Fruit fly (Drosophila melanogaster) whole organism, embryonic: ENCODE measurements around the gene Eip63E.

Experiments used
- B-H2 ChIP-seq: fragments of 200-800 bp; sonication (Bioruptor generic); optimal IDR thresholded peaks from 2 replicates; lab custom pipeline; 2018; ENCODE audit warnings: missing biosample characterization, mild to moderate bottlenecking, missing genetic modification characterization
- CG10654 ChIP-seq: fragments of 200-800 bp; sonication (Bioruptor generic); optimal IDR thresholded peaks from 2 replicates; lab custom pipeline; 2016; ENCODE audit warnings: missing biosample characterization, missing genetic modification characterization
- CG11456 ChIP-seq: fragments of 200-800 bp; sonication (Bioruptor generic); IDR thresholded peaks from 3 replicates; pipeline ENCODE4 v1.3.6; 2022; ENCODE audit warnings: missing biosample characterization, missing genetic modification characterization
- CG12299 ChIP-seq: fragments of 200-800 bp; sonication (Bioruptor generic); optimal IDR thresholded peaks from 2 replicates; lab custom pipeline; 2018; ENCODE audit warnings: missing biosample characterization, mild to moderate bottlenecking, missing genetic modification characterization
- CG13287 ChIP-seq: fragments of 200-800 bp; sonication (Bioruptor generic); IDR thresholded peaks from 2 replicates; pipeline ENCODE4 v1.3.6; 2022; ENCODE audit warnings: missing biosample characterization, missing genetic modification characterization; ENCODE audit not compliant: partially characterized antibody
- CG13894 ChIP-seq: fragments of 200-800 bp; sonication (Bioruptor generic); optimal IDR thresholded peaks from 3 replicates; lab custom pipeline; 2018; ENCODE audit warnings: missing biosample characterization, mild to moderate bottlenecking, missing genetic modification characterization, moderate library complexity
- CG16779 ChIP-seq: fragments of 200-800 bp; sonication (Bioruptor generic); IDR thresholded peaks from 2 replicates; pipeline ENCODE4 v1.3.6; 2022; ENCODE audit warnings: missing biosample characterization, missing genetic modification characterization
- CG17186 ChIP-seq: fragments of 200-800 bp; sonication (Bioruptor generic); optimal IDR thresholded peaks from 3 replicates; lab custom pipeline; 2017; ENCODE audit warnings: missing biosample characterization, missing genetic modification reagents, missing genetic modification characterization
- CG17912 ChIP-seq: fragments of 200-800 bp; sonication (Bioruptor generic); optimal IDR thresholded peaks from 2 replicates; lab custom pipeline; 2018; ENCODE audit warnings: missing biosample characterization, mild to moderate bottlenecking, missing genetic modification characterization
- CG18476 ChIP-seq: fragments of 200-800 bp; sonication (Bioruptor generic); optimal IDR thresholded peaks from 2 replicates; lab custom pipeline; 2016; ENCODE audit warnings: missing biosample characterization, mild to moderate bottlenecking, missing genetic modification characterization
- CG32767 ChIP-seq: fragments of 200-800 bp; sonication (Bioruptor generic); IDR thresholded peaks from 2 replicates; pipeline ENCODE4 v1.3.6; 2022; ENCODE audit warnings: missing biosample characterization, missing genetic modification characterization
- CG34422 ChIP-seq: fragments of 200-800 bp; sonication (Bioruptor generic); IDR thresholded peaks from 3 replicates; pipeline ENCODE4 v1.3.6; 2022; ENCODE audit warnings: missing biosample characterization, missing genetic modification characterization
- CG6765 ChIP-seq: fragments of 200-800 bp; sonication (Bioruptor generic); optimal IDR thresholded peaks from 3 replicates; lab custom pipeline; 2017; ENCODE audit warnings: missing biosample characterization, mild to moderate bottlenecking, missing genetic modification characterization
- CG6791 ChIP-seq: fragments of 200-800 bp; sonication (Bioruptor generic); IDR thresholded peaks from 3 replicates; pipeline ENCODE4 v1.3.6; 2022; ENCODE audit warnings: missing biosample characterization, missing genetic modification characterization; ENCODE audit not compliant: partially characterized antibody
- CG7839 ChIP-seq: fragments of 200-800 bp; sonication (Bioruptor generic); optimal IDR thresholded peaks from 3 replicates; lab custom pipeline; 2018; ENCODE audit warnings: missing biosample characterization, mild to moderate bottlenecking, missing genetic modification characterization, moderate library complexity
- CG8359 ChIP-seq: fragments of 200-800 bp; sonication (Bioruptor generic); optimal IDR thresholded peaks from 2 replicates; lab custom pipeline; 2017; ENCODE audit warnings: missing biosample characterization, mild to moderate bottlenecking, missing genetic modification characterization, borderline replicate concordance
- CG9727 ChIP-seq: fragments of 200-800 bp; sonication (Bioruptor generic); optimal IDR thresholded peaks from 3 replicates; lab custom pipeline; 2017; ENCODE audit warnings: missing biosample characterization, mild to moderate bottlenecking, missing genetic modification characterization
- CG9817 ChIP-seq: fragments of 200-800 bp; sonication (Bioruptor generic); optimal IDR thresholded peaks from 2 replicates; lab custom pipeline; 2018; ENCODE audit warnings: missing biosample characterization, mild to moderate bottlenecking, missing genetic modification characterization, moderate library complexity
- Camta ChIP-seq: fragments of 200-800 bp; sonication (Bioruptor generic); optimal IDR thresholded peaks from 2 replicates; lab custom pipeline; 2016; ENCODE audit warnings: missing biosample characterization, missing genetic modification characterization
- D19B ChIP-seq: fragments of 200-800 bp; sonication (Bioruptor generic); optimal IDR thresholded peaks from 2 replicates; lab custom pipeline; 2017; ENCODE audit warnings: missing biosample characterization, mild to moderate bottlenecking, missing genetic modification characterization
- Dek ChIP-seq: fragments of 200-800 bp; sonication (Bioruptor generic); optimal IDR thresholded peaks from 3 replicates; lab custom pipeline; 2019; ENCODE audit warnings: missing biosample characterization, mild to moderate bottlenecking, missing genetic modification characterization, moderate library complexity
- Doc2 ChIP-seq: fragments of 200-800 bp; sonication (Bioruptor generic); IDR thresholded peaks from 2 replicates; pipeline ENCODE4 v1.3.6; 2022; ENCODE audit warnings: missing biosample characterization, missing genetic modification characterization
- Drgx ChIP-seq: fragments of 200-800 bp; sonication (Bioruptor generic); IDR thresholded peaks from 2 replicates; pipeline ENCODE4 v1.3.6; 2022; ENCODE audit warnings: missing biosample characterization, missing genetic modification characterization
- E2f1 ChIP-seq: fragments of 200-800 bp; sonication (Bioruptor generic); IDR thresholded peaks from 2 replicates; pipeline ENCODE4 v1.3.6; 2022; ENCODE audit warnings: missing biosample characterization, missing genetic modification characterization
- HHEX ChIP-seq: fragments of 200-800 bp; sonication (Bioruptor generic); optimal IDR thresholded peaks from 3 replicates; lab custom pipeline; 2017; ENCODE audit warnings: missing biosample characterization, mild to moderate bottlenecking, missing genetic modification characterization, missing genetic modification reagents
- Hey ChIP-seq: fragments of 200-800 bp; sonication (Bioruptor generic); optimal IDR thresholded peaks from 3 replicates; lab custom pipeline; 2018; ENCODE audit warnings: missing biosample characterization, mild to moderate bottlenecking, missing genetic modification characterization
- MBD-R2 ChIP-seq: fragments of 200-800 bp; sonication (Bioruptor generic); IDR thresholded peaks from 2 replicates; pipeline ENCODE4 v1.3.6; 2022; ENCODE audit warnings: missing biosample characterization, missing genetic modification characterization
- MESR4 ChIP-seq: fragments of 200-800 bp; sonication (Bioruptor generic); optimal IDR thresholded peaks from 2 replicates; lab custom pipeline; 2018; ENCODE audit warnings: missing biosample characterization, mild to moderate bottlenecking, missing genetic modification characterization, moderate library complexity
- Rfx ChIP-seq: fragments of 200-800 bp; sonication (Bioruptor generic); IDR thresholded peaks from 2 replicates; pipeline ENCODE4 v1.3.6; 2022; ENCODE audit warnings: missing biosample characterization, missing genetic modification characterization
- Sox102F ChIP-seq: fragments of 200-800 bp; sonication (Bioruptor generic); optimal IDR thresholded peaks from 2 replicates; lab custom pipeline; 2018; ENCODE audit warnings: missing biosample characterization, mild to moderate bottlenecking, missing genetic modification characterization, moderate library complexity
- ftz-f1 ChIP-seq: fragments of 200-800 bp; sonication (Bioruptor generic); optimal IDR thresholded peaks from 2 replicates; lab custom pipeline; 2016; ENCODE audit warnings: missing biosample characterization, missing genetic modification characterization
- gcm ChIP-seq: fragments of 200-800 bp; sonication (Bioruptor generic); optimal IDR thresholded peaks from 2 replicates; lab custom pipeline; 2019; ENCODE audit warnings: missing biosample characterization, mild to moderate bottlenecking, missing genetic modification characterization, moderate library complexity
- gro ChIP-seq: fragments of 200-800 bp; sonication (Bioruptor generic); optimal IDR thresholded peaks from 2 replicates; lab custom pipeline; 2016; ENCODE audit warnings: missing biosample characterization, missing genetic modification characterization
- hbn ChIP-seq: fragments of 200-800 bp; sonication (Bioruptor generic); IDR thresholded peaks from 2 replicates; pipeline ENCODE4 v1.3.6; 2022; ENCODE audit warnings: missing biosample characterization, missing genetic modification characterization; ENCODE audit not compliant: partially characterized antibody
- hkb ChIP-seq, 2 experiments: fragments of 200-800 bp in 1 of 2; fragments of >200 bp in 1 of 2; sonication (Bioruptor generic) in 1 of 2; IDR thresholded peaks in 1 of 2; optimal IDR thresholded peaks in 1 of 2; 2 replicates each; pipeline versions ENCODE4 v1.3.6 to Lab custom; 2017 to 2022; ENCODE audit warnings: missing biosample characterization in 1 of 2, missing genetic modification characterization in 1 of 2
- inv ChIP-seq: fragments of 200-800 bp; sonication (Bioruptor generic); IDR thresholded peaks from 2 replicates; pipeline ENCODE4 v1.3.6; 2022; ENCODE audit warnings: missing biosample characterization, missing genetic modification characterization; ENCODE audit not compliant: partially characterized antibody
- kah ChIP-seq: fragments of 200-800 bp; sonication (Bioruptor generic); optimal IDR thresholded peaks from 2 replicates; lab custom pipeline; 2018; ENCODE audit warnings: missing biosample characterization, mild to moderate bottlenecking, missing genetic modification characterization
- mam ChIP-seq: fragments of 200-800 bp; sonication (Bioruptor generic); optimal IDR thresholded peaks from 3 replicates; lab custom pipeline; 2016; ENCODE audit warnings: missing biosample characterization, missing genetic modification characterization
- nau ChIP-seq: fragments of 200-800 bp; sonication (Bioruptor generic); optimal IDR thresholded peaks from 3 replicates; lab custom pipeline; 2017; ENCODE audit warnings: missing biosample characterization, mild to moderate bottlenecking, missing genetic modification characterization, missing genetic modification reagents
- nmo ChIP-seq: fragments of 200-800 bp; sonication (Bioruptor generic); optimal IDR thresholded peaks from 2 replicates; lab custom pipeline; 2018; ENCODE audit warnings: missing biosample characterization, mild to moderate bottlenecking, missing genetic modification characterization, moderate library complexity
- pan ChIP-seq, 4 experiments: fragments of >200 bp in 3 of 4; fragments of 200-800 bp in 1 of 4; sonication (Bioruptor generic) in 1 of 4; optimal IDR thresholded peaks in 3 of 4; IDR thresholded peaks in 1 of 4; 2 replicates each; pipeline versions ENCODE4 v1.3.6 to Lab custom; 2017 to 2022; ENCODE audit warnings: missing biosample characterization in 2 of 4, missing genetic modification characterization in 2 of 4, mixed read lengths in 1 of 4
- phol ChIP-seq: fragments of 200-800 bp; sonication (Bioruptor generic); optimal IDR thresholded peaks from 3 replicates; lab custom pipeline; 2018; ENCODE audit warnings: missing biosample characterization, mild to moderate bottlenecking, missing genetic modification characterization, moderate library complexity
- ranshi ChIP-seq: fragments of 200-800 bp; sonication (Bioruptor generic); IDR thresholded peaks from 2 replicates; pipeline ENCODE4 v1.3.6; 2022; ENCODE audit warnings: missing biosample characterization, missing genetic modification characterization
- sd ChIP-seq: fragments of 200-800 bp; sonication (Bioruptor generic); optimal IDR thresholded peaks from 3 replicates; lab custom pipeline; 2018; ENCODE audit warnings: missing biosample characterization, mild to moderate bottlenecking, missing genetic modification characterization, moderate library complexity
- sqz ChIP-seq: fragments of 200-800 bp; sonication (Bioruptor generic); optimal IDR thresholded peaks from 3 replicates; lab custom pipeline; 2018; ENCODE audit warnings: missing biosample characterization, mild to moderate bottlenecking, missing genetic modification characterization
- sr ChIP-seq: fragments of 200-800 bp; sonication (Bioruptor generic); IDR thresholded peaks from 3 replicates; pipeline ENCODE4 v1.3.6; 2022; ENCODE audit warnings: missing biosample characterization, missing genetic modification characterization
- tll ChIP-seq, 2 experiments: fragments of 200-800 bp in 1 of 2; fragments of >200 bp in 1 of 2; sonication (Bioruptor generic) in 1 of 2; optimal IDR thresholded peaks; 2 replicates each; lab custom pipeline; 2017 to 2019; ENCODE audit warnings: missing biosample characterization in 2 of 2, missing genetic modification characterization in 2 of 2, mild to moderate bottlenecking in 1 of 2, moderate library complexity in 1 of 2
- vnd ChIP-seq: fragments of 200-800 bp; sonication (Bioruptor generic); IDR thresholded peaks from 3 replicates; pipeline ENCODE4 v1.3.6; 2022; ENCODE audit warnings: missing biosample characterization, missing genetic modification characterization; ENCODE audit not compliant: partially characterized antibody
- z ChIP-seq: fragments of 200-800 bp; sonication (Bioruptor generic); IDR thresholded peaks from 3 replicates; pipeline ENCODE4 v1.3.6; 2022; ENCODE audit warnings: missing biosample characterization, missing genetic modification characterization

Eip63E gene

dm6 chr3L:3496593-3496992 lies 19.0 kb upstream of the Eip63E start (continued):
- TF ChIP-seq CG7839 (tag; lab: Kevin White, UChicago) (no peak), Doc2 (GFP tag; lab: Robert Waterston, UW) (no peak), z (GFP tag; lab: Robert Waterston, UW) (no peak), B-H2 (GFP tag; lab: Kevin White, UChicago) (no peak), Dek (no peak), CG34422 (GFP tag; lab: Robert Waterston, UW) (no peak), CG17912 (GFP tag; lab: Kevin White, UChicago) (no peak), gcm (GFP tag; lab: Kevin White, UChicago) (no peak), CG10654 (GFP tag; lab: Kevin White, UChicago) (no peak), inv (GFP tag; lab: Robert Waterston, UW) (no peak), hkb (optimal IDR thresholded peaks at IDR 0.05; lab: Kevin White, UChicago) (no peak), hkb (GFP tag; IDR thresholded peaks at IDR 0.05; lab: Robert Waterston, UW) (peak; percentile 55; the same call in 1 of the 2 replicates), mam (GFP tag; lab: Kevin White, UChicago) (no peak), CG18476 (GFP tag; lab: Kevin White, UChicago) (no peak), CG32767 (0 out of 2 replicates have a peak, but pooled peaks have one; percentile 17), HHEX (no peak), CG9817 (tag; lab: Kevin White, UChicago) (no peak), CG11456 (GFP tag; lab: Robert Waterston, UW) (no peak), phol (tag; lab: Kevin White, UChicago) (no peak), CG16779 (GFP tag; lab: Robert Waterston, UW) (no peak), MESR4 (no peak), E2f1 (GFP tag; lab: Robert Waterston, UW) (0 out of 2 replicates have a peak, but pooled peaks have one; percentile 15), Drgx (GFP tag; lab: Robert Waterston, UW) (0 out of 2 replicates have a peak, but pooled peaks have one; percentile 22), Camta (no peak), nau (GFP tag; lab: Kevin White, UChicago) (no peak), sqz (GFP tag; lab: Kevin White, UChicago) (no peak), CG6791 (GFP tag; lab: Robert Waterston, UW) (no peak), ftz-f1 (no peak), sd (tag; lab: Kevin White, UChicago) (no peak), CG13287 (GFP tag; lab: Robert Waterston, UW) (no peak), CG13894 (tag; lab: Kevin White, UChicago) (no peak), Hey (tag; lab: Kevin White, UChicago) (no peak), tll (GFP tag; optimal IDR thresholded peaks at IDR 0.05; lab: Kevin White, UChicago) (no peak), CG8359 (GFP tag; lab: Kevin White, UChicago) (no peak), gro (GFP tag; lab: Kevin White, UChicago) (no peak), ranshi (GFP tag; lab: Robert Waterston, UW) (0 out of 2 replicates have a peak, but pooled peaks have one; percentile 26), CG17186 (GFP tag; lab: Kevin White, UChicago) (no peak), hbn (GFP tag; lab: Robert Waterston, UW) (no peak), sr (GFP tag; lab: Robert Waterston, UW) (no peak), Sox102F (GFP tag; lab: Kevin White, UChicago) (peak; percentile 42), kah (GFP tag; lab: Kevin White, UChicago) (no peak), nmo (no peak), CG12299 (tag; lab: Kevin White, UChicago) (no peak), Rfx (0 out of 2 replicates have a peak, but pooled peaks have one; percentile 20), D19B (no peak), CG9727 (GFP tag; lab: Kevin White, UChicago) (peak; percentile 9), pan (optimal IDR thresholded peaks at IDR 0.05; lab: Kevin White, UChicago) (no peak), pan (GFP tag; optimal IDR thresholded peaks at IDR 0.05 in 1 of 2, IDR thresholded peaks at IDR 0.05 in 1 of 2) (no peak), CG6765 (GFP tag; lab: Kevin White, UChicago) (no peak), MBD-R2 (GFP tag; lab: Robert Waterston, UW) (no peak), vnd (GFP tag; lab: Robert Waterston, UW) (no peak)
